Worm (Caenorhabditis elegans) whole organism, late embryonic: ENCODE results near the gene C18D11.3.

ENCODE experiments used
- ama-1 ChIP-seq: fragments of 150-350 bp; optimal IDR thresholded peaks from 2 replicates; lab custom pipeline; 2014
- mec-3 ChIP-seq: sonication (generic microtip); optimal IDR thresholded peaks from 2 replicates; lab custom pipeline; 2016; ENCODE audit warnings: borderline replicate concordance, missing genetic modification characterization, missing compliant biosample characterization
- nfya-1 ChIP-seq: sonication (generic microtip); optimal IDR thresholded peaks from 2 replicates; lab custom pipeline; 2017; ENCODE audit warnings: missing genetic modification characterization, mild to moderate bottlenecking, missing compliant biosample characterization, antibody characterized with exemption, moderate library complexity
- pag-3 ChIP-seq: sonication (generic microtip); optimal IDR thresholded peaks from 2 replicates; lab custom pipeline; 2016; ENCODE audit warnings: missing compliant biosample characterization, missing genetic modification characterization, borderline replicate concordance
- sox-2 ChIP-seq: fragments of 200-800 bp; sonication (Bioruptor generic); IDR thresholded peaks from 2 replicates; pipeline ENCODE4 v1.3.6; 2022; ENCODE audit warnings: missing genetic modification reagents, missing genetic modification characterization, missing compliant biosample characterization
- sox-4 ChIP-seq: sonication (generic microtip); optimal IDR thresholded peaks from 2 replicates; lab custom pipeline; 2017; ENCODE audit warnings: mild to moderate bottlenecking, missing genetic modification characterization, inconsistent platforms, missing compliant biosample characterization
- tbx-2 ChIP-seq: sonication (generic microtip); optimal IDR thresholded peaks from 2 replicates; lab custom pipeline; 2016; ENCODE audit warnings: missing genetic modification characterization, missing compliant biosample characterization
- unc-86 ChIP-seq: sonication (generic microtip); optimal IDR thresholded peaks from 2 replicates; lab custom pipeline; 2016; ENCODE audit warnings: missing genetic modification characterization, missing compliant biosample characterization

DNA sequence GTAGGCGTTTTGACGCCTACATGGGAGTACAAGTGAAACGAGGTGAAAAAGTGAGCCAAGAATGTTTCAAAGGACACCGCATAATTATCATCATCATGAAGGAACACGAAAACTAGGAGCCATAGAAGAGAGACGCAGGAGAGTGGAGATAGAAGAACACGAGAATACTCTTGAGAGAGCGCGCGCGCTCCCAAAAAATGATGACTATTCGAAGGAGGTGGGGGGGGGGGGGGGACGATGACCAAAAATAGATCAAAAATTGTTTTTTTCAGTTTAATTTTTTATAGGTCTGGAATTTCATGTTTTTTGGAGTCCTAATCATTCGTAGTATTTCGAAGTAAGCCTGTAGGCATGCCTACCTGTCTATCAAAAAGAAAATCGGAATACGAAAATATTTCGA lies 13.5 kb downstream of the C18D11.3 start:
- TF ChIP-seq sox-4 (no peak), mec-3 (tag; lab: Kevin White, UChicago) (no peak), sox-2 (GFP tag; lab: Robert Waterston, UW) (no peak), tbx-2 (tag; lab: Kevin White, UChicago) (no peak), unc-86 (tag; lab: Kevin White, UChicago) (no peak), nfya-1 (tag; lab: Kevin White, UChicago) (no peak), ama-1 (lab: Kevin White, UChicago) (no peak), pag-3 (tag; lab: Kevin White, UChicago) (no peak)
